Worm (Caenorhabditis elegans) whole organism, L2 larva: ENCODE results near the gene F23D12.4.
A peak's percentile ranks its signal among the peaks of the same experiment; 100 is the strongest.

ENCODE experiments used
- C34F6.9 ChIP-seq: fragments of 150-350 bp; optimal IDR thresholded peaks from 2 replicates; lab custom pipeline; 2014; ENCODE audit warnings: missing biosample characterization, missing genetic modification characterization
- F13H6.1 ChIP-seq: sonication (generic microtip); optimal IDR thresholded peaks from 2 replicates; lab custom pipeline; 2016; ENCODE audit warnings: missing genetic modification characterization, missing compliant biosample characterization
- R02D3.7 ChIP-seq: fragments of 150-350 bp; optimal IDR thresholded peaks from 2 replicates; lab custom pipeline; 2014; ENCODE audit warnings: missing biosample characterization, missing genetic modification characterization
- Y55F3AM.14 ChIP-seq: fragments of 200-800 bp; sonication (Bioruptor generic); optimal IDR thresholded peaks from 2 replicates; lab custom pipeline; 2018; ENCODE audit warnings: mild to moderate bottlenecking, missing genetic modification characterization, missing compliant biosample characterization
- ZK546.5 ChIP-seq: sonication (generic microtip); optimal IDR thresholded peaks from 2 replicates; lab custom pipeline; 2017; ENCODE audit warnings: missing biosample characterization, missing genetic modification characterization
- alr-1 ChIP-seq: fragments of 150-350 bp; optimal IDR thresholded peaks from 2 replicates; lab custom pipeline; 2014; ENCODE audit warnings: missing biosample characterization, missing genetic modification characterization
- ama-1 ChIP-seq: fragments of 150-350 bp; optimal IDR thresholded peaks from 2 replicates; lab custom pipeline; 2018; ENCODE audit warnings: inconsistent platforms
- crh-2 ChIP-seq: sonication (generic microtip); optimal IDR thresholded peaks from 2 replicates; lab custom pipeline; 2017; ENCODE audit warnings: missing biosample characterization, missing genetic modification characterization
- dmd-4 ChIP-seq: sonication (generic microtip); optimal IDR thresholded peaks from 2 replicates; lab custom pipeline; 2017; ENCODE audit warnings: missing biosample characterization, missing genetic modification characterization
- egl-27 ChIP-seq: sonication (generic microtip); optimal IDR thresholded peaks from 3 replicates; lab custom pipeline; 2017; ENCODE audit warnings: missing biosample characterization, missing genetic modification reagents, missing genetic modification characterization
- elt-1 ChIP-seq: fragments of 150-350 bp; optimal IDR thresholded peaks from 2 replicates; lab custom pipeline; 2014; ENCODE audit warnings: missing biosample characterization, missing genetic modification characterization
- elt-3 ChIP-seq: sonication (generic microtip); optimal IDR thresholded peaks from 2 replicates; lab custom pipeline; 2017; ENCODE audit warnings: missing biosample characterization, missing genetic modification characterization
- fos-1 ChIP-seq: fragments of 150-350 bp; optimal IDR thresholded peaks from 2 replicates; lab custom pipeline; 2014; ENCODE audit warnings: missing biosample characterization, missing genetic modification characterization
- gmeb-1 ChIP-seq: fragments of 150-350 bp; optimal IDR thresholded peaks from 2 replicates; lab custom pipeline; 2014; ENCODE audit warnings: missing biosample characterization, missing genetic modification characterization
- lin-13 ChIP-seq: fragments of 150-350 bp; optimal IDR thresholded peaks from 2 replicates; lab custom pipeline; 2014; ENCODE audit warnings: missing biosample characterization, missing genetic modification reagents, missing genetic modification characterization
- lsy-2 ChIP-seq, 2 experiments: fragments of 150-350 bp in 1 of 2; sonication (generic microtip) in 1 of 2; optimal IDR thresholded peaks; 2 replicates each; lab custom pipeline; 2014 to 2017; ENCODE audit warnings: missing biosample characterization in 2 of 2, missing genetic modification characterization in 2 of 2
- mbf-1 ChIP-seq: sonication (generic microtip); optimal IDR thresholded peaks from 2 replicates; lab custom pipeline; 2017; ENCODE audit warnings: missing biosample characterization, missing genetic modification characterization
- nhr-10 ChIP-seq: sonication (generic microtip); optimal IDR thresholded peaks from 2 replicates; lab custom pipeline; 2017; ENCODE audit warnings: missing biosample characterization, missing genetic modification characterization
- nhr-11 ChIP-seq: fragments of 150-350 bp; optimal IDR thresholded peaks from 2 replicates; lab custom pipeline; 2014; ENCODE audit warnings: missing biosample characterization, missing genetic modification characterization
- nhr-12 ChIP-seq: fragments of 150-350 bp; optimal IDR thresholded peaks from 2 replicates; lab custom pipeline; 2014; ENCODE audit warnings: missing biosample characterization, missing genetic modification characterization
- nhr-129 ChIP-seq: fragments of 150-350 bp; optimal IDR thresholded peaks from 2 replicates; lab custom pipeline; 2014; ENCODE audit warnings: missing biosample characterization, missing genetic modification characterization
- nhr-21 ChIP-seq: fragments of 150-350 bp; optimal IDR thresholded peaks from 2 replicates; lab custom pipeline; 2014; ENCODE audit warnings: missing biosample characterization, missing genetic modification characterization
- nhr-23 ChIP-seq: fragments of 150-350 bp; optimal IDR thresholded peaks from 2 replicates; lab custom pipeline; 2014; ENCODE audit warnings: missing biosample characterization, missing genetic modification reagents, missing genetic modification characterization
- nhr-25 ChIP-seq: fragments of 150-350 bp; sonication (generic microtip); optimal IDR thresholded peaks from 3 replicates; lab custom pipeline; 2014; ENCODE audit warnings: missing biosample characterization, missing genetic modification characterization
- nhr-77 ChIP-seq: fragments of 150-350 bp; optimal IDR thresholded peaks from 2 replicates; lab custom pipeline; 2014; ENCODE audit warnings: missing biosample characterization, missing genetic modification characterization
- peb-1 ChIP-seq: fragments of 150-350 bp; optimal IDR thresholded peaks from 2 replicates; lab custom pipeline; 2014; ENCODE audit warnings: missing biosample characterization, missing genetic modification characterization
- sem-4 ChIP-seq: fragments of 150-350 bp; optimal IDR thresholded peaks from 2 replicates; lab custom pipeline; 2014; ENCODE audit warnings: missing biosample characterization, missing genetic modification reagents, missing genetic modification characterization
- skn-1 ChIP-seq: sonication (generic microtip); optimal IDR thresholded peaks from 2 replicates; lab custom pipeline; 2017; ENCODE audit warnings: missing biosample characterization, missing genetic modification characterization
- sma-3 ChIP-seq: sonication (generic microtip); optimal IDR thresholded peaks from 2 replicates; lab custom pipeline; 2016; ENCODE audit warnings: missing genetic modification reagents, missing genetic modification characterization, missing compliant biosample characterization
- sma-9 ChIP-seq, 2 experiments: fragments of 150-350 bp in 1 of 2; sonication (generic microtip) in 1 of 2; optimal IDR thresholded peaks; 2 replicates each; lab custom pipeline; 2014 to 2016; ENCODE audit warnings: missing genetic modification characterization in 2 of 2, mild to moderate bottlenecking in 1 of 2, missing biosample characterization in 1 of 2, missing compliant biosample characterization in 1 of 2, missing genetic modification reagents in 1 of 2, moderate library complexity in 1 of 2
- snpc-4 ChIP-seq: fragments of 150-350 bp; optimal IDR thresholded peaks from 2 replicates; lab custom pipeline; 2014; ENCODE audit warnings: missing biosample characterization, missing genetic modification characterization
- unc-55 ChIP-seq: fragments of 150-350 bp; sonication (generic microtip); optimal IDR thresholded peaks from 3 replicates; lab custom pipeline; 2014; ENCODE audit warnings: missing biosample characterization, missing genetic modification reagents, missing genetic modification characterization
- ztf-11 ChIP-seq: sonication (generic microtip); optimal IDR thresholded peaks from 2 replicates; lab custom pipeline; 2017; ENCODE audit warnings: missing biosample characterization, missing genetic modification characterization
- ztf-4 ChIP-seq: fragments of 150-350 bp; optimal IDR thresholded peaks from 2 replicates; lab custom pipeline; 2014; ENCODE audit warnings: missing biosample characterization, missing genetic modification characterization

Gene F23D12.4

DNA sequence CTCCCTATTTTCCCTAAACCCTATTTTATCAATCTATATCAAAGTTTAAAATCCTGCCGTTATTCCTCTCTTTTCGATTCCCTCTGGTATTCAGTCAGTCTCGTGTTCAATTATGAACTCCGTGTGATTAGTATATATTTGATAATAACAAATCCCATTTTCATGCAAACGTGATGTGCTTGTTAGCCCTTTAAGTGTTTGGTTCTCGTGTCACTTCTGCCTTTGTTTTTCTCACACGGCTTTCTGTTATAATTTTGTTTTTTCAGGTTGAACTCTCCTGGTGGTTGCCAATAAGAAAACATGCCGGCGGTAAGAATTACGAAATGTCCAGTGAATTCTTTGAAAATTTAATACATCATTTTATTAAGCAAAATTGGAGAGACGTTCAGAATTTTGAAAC, 21.7 kb downstream of the F23D12.4 start, which contains the start of gene M163.21:
Gene M163.21, plus strand, starts transcription at position 301 of the 400 bp plus-strand sequence.
- no peak for TF ChIP-seq elt-3
- no peak for TF ChIP-seq dmd-4 (tag; lab: Kevin White, UChicago)
- TF ChIP-seq ztf-11 (tag; lab: Kevin White, UChicago): no peak
- TF ChIP-seq F13H6.1 (tag; lab: Kevin White, UChicago): no peak
- TF ChIP-seq elt-1 (tag; lab: Kevin White, UChicago): no peak
- no peak for TF ChIP-seq R02D3.7 (tag; lab: Kevin White, UChicago)
- TF ChIP-seq nhr-11 (tag; lab: Kevin White, UChicago): no peak
- no peak for TF ChIP-seq sma-9 (GFP tag; optimal IDR thresholded peaks at IDR 0.05; lab: Kevin White, UChicago)
- no peak for TF ChIP-seq sma-9 (tag; optimal IDR thresholded peaks at IDR 0.05; lab: Kevin White, UChicago)
- TF ChIP-seq nhr-12: no peak
- TF ChIP-seq mbf-1 (tag; lab: Kevin White, UChicago): no peak
- no peak for TF ChIP-seq skn-1 (tag; lab: Kevin White, UChicago)
- TF ChIP-seq unc-55: no peak
- TF ChIP-seq gmeb-1 (tag; lab: Kevin White, UChicago): no peak
- no peak for TF ChIP-seq ztf-4 (tag; lab: Kevin White, UChicago)
- no peak for TF ChIP-seq lin-13

DNA sequence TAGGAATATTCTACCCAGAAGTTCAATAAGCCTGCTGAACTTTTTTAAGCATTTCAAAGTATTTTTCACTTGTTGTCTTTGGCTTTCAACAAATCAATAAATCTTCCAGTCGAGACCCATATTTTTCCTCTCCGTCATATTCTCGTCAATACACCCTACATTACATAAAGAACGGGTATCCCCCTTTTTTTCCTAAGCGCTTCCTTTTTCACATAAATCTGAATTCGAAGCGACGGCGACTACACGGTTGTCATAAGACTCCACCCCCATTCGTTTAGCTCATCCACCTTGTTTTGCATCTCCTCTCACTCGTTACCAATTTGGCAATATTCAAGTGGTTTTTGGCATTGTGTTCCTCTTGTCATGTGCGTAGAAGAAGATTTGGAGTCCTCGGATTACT, 24.5 kb downstream of the F23D12.4 start, which contains the start of gene M163.9:
Gene M163.9, plus strand, starts transcription at position 301 of the 400 bp plus-strand sequence.
- no peak for TF ChIP-seq skn-1 (tag; lab: Kevin White, UChicago)
- TF ChIP-seq F13H6.1 (tag; lab: Kevin White, UChicago): no peak
- no peak for TF ChIP-seq nhr-11 (tag; lab: Kevin White, UChicago)
- no peak for TF ChIP-seq nhr-10 (tag; lab: Kevin White, UChicago)
- TF ChIP-seq dmd-4 (tag; lab: Kevin White, UChicago): no peak
- no peak for TF ChIP-seq nhr-25
- TF ChIP-seq elt-3: no peak
- TF ChIP-seq mbf-1 (tag; lab: Kevin White, UChicago): no peak
- TF ChIP-seq ztf-4 (tag; lab: Kevin White, UChicago): no peak
- TF ChIP-seq peb-1 (tag; lab: Kevin White, UChicago): no peak
- TF ChIP-seq elt-1 (tag; lab: Kevin White, UChicago): no peak

DNA sequence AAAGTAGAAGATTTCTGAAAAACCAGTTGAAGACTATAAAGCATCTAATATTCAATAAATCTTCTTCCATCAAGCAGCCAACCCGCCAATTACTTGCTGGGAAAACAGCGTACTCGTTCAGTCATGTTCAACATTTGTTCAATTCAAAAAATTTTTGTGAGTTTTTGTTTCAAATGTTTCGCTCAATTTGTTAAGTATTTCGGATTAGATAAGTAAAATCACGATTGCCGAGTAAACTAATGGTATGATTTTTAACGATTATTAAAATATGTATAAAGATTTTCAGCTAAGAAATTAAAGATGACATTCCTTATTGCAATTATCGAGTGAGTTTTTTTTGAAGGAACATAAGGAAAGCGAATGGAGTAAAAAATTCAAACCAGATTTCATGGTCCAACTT, 25.9 kb downstream of the F23D12.4 start, which contains the start of gene M163.10:
Gene M163.10, plus strand, starts transcription at position 301 of the 400 bp plus-strand sequence.
- TF ChIP-seq ama-1 (no peak), R02D3.7 (tag; lab: Kevin White, UChicago) (no peak), nhr-129 (tag; lab: Kevin White, UChicago) (no peak), nhr-23 (no peak), ztf-4 (tag; lab: Kevin White, UChicago) (no peak), elt-1 (tag; lab: Kevin White, UChicago) (no peak), sem-4 (tag; lab: Kevin White, UChicago) (no peak), ZK546.5 (tag; lab: Kevin White, UChicago) (no peak), nhr-77 (tag; lab: Kevin White, UChicago) (no peak), C34F6.9 (no peak)
- TF ChIP-seq, all 48 proteins: peak for 0

DNA sequence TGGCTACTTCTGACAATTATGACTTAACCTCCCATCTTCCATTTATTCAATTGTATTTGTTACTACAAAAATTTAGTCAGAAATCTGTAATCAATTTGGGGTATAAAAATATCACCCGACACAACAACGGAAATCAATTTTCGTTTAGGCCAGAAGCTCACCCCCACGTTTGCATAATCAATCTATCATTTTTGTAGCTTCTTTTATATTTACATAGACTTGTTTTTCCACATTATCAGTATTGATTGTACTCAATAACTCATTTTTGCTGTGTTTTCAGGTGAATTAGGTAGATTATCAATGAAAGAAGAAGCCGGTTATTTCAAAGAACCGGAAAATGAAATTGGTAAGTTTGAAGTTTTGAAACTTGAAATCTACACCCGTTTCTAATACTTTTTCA, 28.9 kb downstream of the F23D12.4 start, which contains the start of gene M163.5:
Gene M163.5, plus strand, starts transcription at position 301 of the 400 bp plus-strand sequence.
- TF ChIP-seq F13H6.1 (tag; lab: Kevin White, UChicago): no peak
- TF ChIP-seq Y55F3AM.14 (GFP tag; lab: Kevin White, UChicago): no peak
- no peak for TF ChIP-seq ztf-11 (tag; lab: Kevin White, UChicago)
- no peak for TF ChIP-seq R02D3.7 (tag; lab: Kevin White, UChicago)
- TF ChIP-seq nhr-21 (tag; lab: Kevin White, UChicago): no peak
- TF ChIP-seq, all 48 proteins: peak for 0

DNA sequence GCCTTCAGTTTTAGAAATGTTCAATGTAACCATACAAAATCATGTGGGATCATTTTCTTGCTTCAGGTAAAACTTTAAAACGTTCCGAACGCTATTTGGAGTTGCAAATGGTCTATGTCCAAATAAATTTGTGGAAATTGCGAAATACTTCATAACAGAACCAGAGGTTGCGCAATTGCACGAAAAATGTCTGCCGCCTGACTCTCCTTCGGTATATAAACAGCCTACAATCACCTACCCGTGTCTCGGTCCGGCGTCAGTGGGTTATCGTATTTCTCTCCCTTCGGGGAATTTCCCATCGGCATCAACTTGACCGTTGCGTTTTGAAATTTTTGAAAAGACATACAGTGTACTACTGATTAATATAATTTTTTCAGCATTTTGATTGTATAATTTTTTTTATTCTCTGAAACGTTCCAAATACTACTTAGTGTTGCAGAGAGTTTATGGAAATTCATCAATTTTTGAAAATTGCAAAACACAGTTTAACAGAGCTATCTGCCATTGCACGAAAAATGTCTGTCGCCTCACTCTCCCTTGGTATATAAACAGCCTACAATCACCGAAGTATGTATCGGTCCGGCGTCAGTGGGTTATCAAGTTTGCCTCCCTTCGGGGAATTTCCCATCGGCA, 31.9 kb downstream of the F23D12.4 start:
- TF ChIP-seq gmeb-1 (tag; lab: Kevin White, UChicago): peak; percentile 59
- TF ChIP-seq mbf-1 (tag; lab: Kevin White, UChicago): no peak
- TF ChIP-seq nhr-21 (tag; lab: Kevin White, UChicago): peak; percentile 53
- no peak for TF ChIP-seq unc-55
- TF ChIP-seq nhr-10 (tag; lab: Kevin White, UChicago): peak; percentile 41
- peak; percentile 98 for TF ChIP-seq snpc-4
- TF ChIP-seq fos-1 (tag; lab: Kevin White, UChicago): peak; percentile 26
- no peak for TF ChIP-seq skn-1 (tag; lab: Kevin White, UChicago)
- peak; percentile 75 for TF ChIP-seq sma-9 (GFP tag; optimal IDR thresholded peaks at IDR 0.05; lab: Kevin White, UChicago)
- TF ChIP-seq sma-9 (tag; optimal IDR thresholded peaks at IDR 0.05; lab: Kevin White, UChicago): no peak
- peak; percentile 37 for TF ChIP-seq crh-2
- TF ChIP-seq nhr-23: no peak
- peak in 1 of 2 experiments; percentile 31 for TF ChIP-seq lsy-2 (tag; optimal IDR thresholded peaks at IDR 0.05; lab: Kevin White, UChicago)
- no peak for TF ChIP-seq dmd-4 (tag; lab: Kevin White, UChicago)
- TF ChIP-seq F13H6.1 (tag; lab: Kevin White, UChicago): peak; percentile 40
- TF ChIP-seq nhr-129 (tag; lab: Kevin White, UChicago): peak; percentile 100
- TF ChIP-seq egl-27 (tag; lab: Kevin White, UChicago): peak; percentile 26
- TF ChIP-seq alr-1 (tag; lab: Kevin White, UChicago): no peak
- TF ChIP-seq sma-3 (GFP tag; lab: Kevin White, UChicago): peak; percentile 89
- TF ChIP-seq lin-13: peak; percentile 31
